In genomic region chr3R:22468829-22469487, dm6 we compare ENCODE assay signal across 5 fruit fly cellular contexts.
TF ChIP-seq lines count a peak whose summit lies in the region.

No protein-coding gene starts in this region.

- TF ChIP-seq CTCF in whole organism, embryonic (GFP tag; optimal IDR thresholded peaks at IDR 0.05; lab: Kevin White, UChicago), result no peak

TF ChIP-seq in whole organism, adult, 20 proteins besides CTCF, POLR2A, EP300 and RAD21 (continues in another document):
- peak; percentile 78 for TF ChIP-seq Hr96 (GFP tag; optimal IDR thresholded peaks at IDR 0.05; lab: Kevin White, UChicago)
- TF ChIP-seq pad (GFP tag; optimal IDR thresholded peaks at IDR 0.05; lab: Kevin White, UChicago), result peak; percentile 9
- no peak for TF ChIP-seq kay (GFP tag; lab: Kevin White, UChicago; ENCODE audit: borderline replicate concordance)
- peak; percentile 86 for TF ChIP-seq CG33017 (tag; optimal IDR thresholded peaks at IDR 0.05; lab: Kevin White, UChicago)
- TF ChIP-seq CG12768 (GFP tag; optimal IDR thresholded peaks at IDR 0.05; lab: Kevin White, UChicago), result peak; percentile 84
- no peak for TF ChIP-seq tj (GFP tag; optimal IDR thresholded peaks at IDR 0.05; lab: Kevin White, UChicago)
- no peak for TF ChIP-seq CG5204 (GFP tag; optimal IDR thresholded peaks at IDR 0.05; lab: Kevin White, UChicago)
- peak; percentile 55 for TF ChIP-seq cic (GFP tag; optimal IDR thresholded peaks at IDR 0.05; lab: Kevin White, UChicago)
- no peak for TF ChIP-seq ovo (GFP tag; optimal IDR thresholded peaks at IDR 0.05; lab: Kevin White, UChicago)
- no peak for TF ChIP-seq CG1620 (GFP tag; optimal IDR thresholded peaks at IDR 0.05; lab: Kevin White, UChicago)
- TF ChIP-seq CG11617 (GFP tag; optimal IDR thresholded peaks at IDR 0.05; lab: Kevin White, UChicago), result peak; percentile 0
- peak; percentile 77 for TF ChIP-seq CG7045 (GFP tag; optimal IDR thresholded peaks at IDR 0.05; lab: Kevin White, UChicago)
- peak; percentile 66 for TF ChIP-seq Clk (GFP tag; optimal IDR thresholded peaks at IDR 0.05; lab: Kevin White, UChicago)
- no peak for TF ChIP-seq bab1 (GFP tag; optimal IDR thresholded peaks at IDR 0.05; lab: Kevin White, UChicago)
- TF ChIP-seq CG14711 (tag; optimal IDR thresholded peaks at IDR 0.05; lab: Kevin White, UChicago), result peak; percentile 63
- peak; percentile 81 for TF ChIP-seq CG7101 (tag; optimal IDR thresholded peaks at IDR 0.05; lab: Kevin White, UChicago)
- TF ChIP-seq cnc (optimal IDR thresholded peaks at IDR 0.05; lab: Kevin White, UChicago), result no peak
- TF ChIP-seq Crg-1 (GFP tag; optimal IDR thresholded peaks at IDR 0.05; lab: Kevin White, UChicago), result no peak

TF ChIP-seq in whole organism, embryonic, 481 proteins besides CTCF, POLR2A, EP300 and RAD21 (continues in another document):
- TF ChIP-seq lmd (GFP tag; IDR thresholded peaks at IDR 0.05; lab: Robert Waterston, UW), result peak; percentile 86
- peak; percentile 88 for TF ChIP-seq CG11695 (GFP tag; IDR thresholded peaks at IDR 0.05; lab: Robert Waterston, UW)
- TF ChIP-seq CG7556 (GFP tag; optimal IDR thresholded peaks at IDR 0.05; lab: Kevin White, UChicago), result peak; percentile 91
- peak; percentile 85 for TF ChIP-seq pho (GFP tag; optimal IDR thresholded peaks at IDR 0.05; lab: Kevin White, UChicago)
- no peak for TF ChIP-seq Bgb (GFP tag; IDR thresholded peaks at IDR 0.05; lab: Robert Waterston, UW; ENCODE audit: partially characterized antibody)
- TF ChIP-seq Lpt (GFP tag; optimal IDR thresholded peaks at IDR 0.05; lab: Kevin White, UChicago), result no peak
- peak; percentile 87 for TF ChIP-seq fd3F (GFP tag; optimal IDR thresholded peaks at IDR 0.05; lab: Kevin White, UChicago)
- no peak for TF ChIP-seq CG2129 (GFP tag; IDR thresholded peaks at IDR 0.05; lab: Robert Waterston, UW; ENCODE audit: partially characterized antibody)
- TF ChIP-seq gem (tag; optimal IDR thresholded peaks at IDR 0.05; lab: Kevin White, UChicago), result peak; percentile 90
- peak; percentile 89 for TF ChIP-seq Oli (tag; optimal IDR thresholded peaks at IDR 0.05; lab: Kevin White, UChicago)
- TF ChIP-seq lov (optimal IDR thresholded peaks at IDR 0.05; lab: Kevin White, UChicago), result no peak
- TF ChIP-seq lov (GFP tag; IDR thresholded peaks at IDR 0.05; lab: Robert Waterston, UW), result no peak
- peak; percentile 70 for TF ChIP-seq luna (GFP tag; optimal IDR thresholded peaks at IDR 0.05; lab: Kevin White, UChicago)
- TF ChIP-seq stc (GFP tag; IDR thresholded peaks at IDR 0.05; lab: Robert Waterston, UW), result peak; percentile 78
- no peak for TF ChIP-seq tll (GFP tag; optimal IDR thresholded peaks at IDR 0.05; lab: Kevin White, UChicago)
- peak; percentile 73 for TF ChIP-seq gsb (GFP tag; IDR thresholded peaks at IDR 0.05; lab: Robert Waterston, UW)
- TF ChIP-seq CHES-1-like (GFP tag; optimal IDR thresholded peaks at IDR 0.05; lab: Kevin White, UChicago), result peak; percentile 89
- TF ChIP-seq hkb (optimal IDR thresholded peaks at IDR 0.05; lab: Kevin White, UChicago), result no peak
- TF ChIP-seq hkb (GFP tag; IDR thresholded peaks at IDR 0.05; lab: Robert Waterston, UW), result peak; percentile 91

TF ChIP-seq in whole organism, prepupa, 60 proteins besides CTCF, POLR2A, EP300 and RAD21 (continues in another document):
- TF ChIP-seq CG1621 (tag; optimal IDR thresholded peaks at IDR 0.05; lab: Kevin White, UChicago) (no peak), CG15336 (GFP tag; IDR thresholded peaks at IDR 0.05; lab: Robert Waterston, UW) (peak; percentile 76), vri (GFP tag; optimal IDR thresholded peaks at IDR 0.05; lab: Kevin White, UChicago) (no peak), CG4318 (GFP tag; optimal IDR thresholded peaks at IDR 0.05; lab: Kevin White, UChicago) (no peak), CG10631 (GFP tag; optimal IDR thresholded peaks at IDR 0.05; lab: Kevin White, UChicago) (peak; percentile 61), Lpt (GFP tag; optimal IDR thresholded peaks at IDR 0.05; lab: Kevin White, UChicago) (no peak), cyc (GFP tag; optimal IDR thresholded peaks at IDR 0.05; lab: Kevin White, UChicago) (peak; percentile 69), fd59A (GFP tag; optimal IDR thresholded peaks at IDR 0.05; lab: Kevin White, UChicago) (no peak), acj6 (GFP tag; optimal IDR thresholded peaks at IDR 0.05; lab: Kevin White, UChicago) (no peak), eg (GFP tag; IDR thresholded peaks at IDR 0.05; lab: Robert Waterston, UW) (peak; percentile 68; the same call in 2 of the 3 replicates), CG6276 (GFP tag; optimal IDR thresholded peaks at IDR 0.05; lab: Kevin White, UChicago) (no peak), CG7368 (GFP tag; optimal IDR thresholded peaks at IDR 0.05; lab: Kevin White, UChicago) (peak; percentile 66), fd85E (GFP tag; optimal IDR thresholded peaks at IDR 0.05; lab: Kevin White, UChicago) (no peak), svp (GFP tag; lab: Kevin White, UChicago) (peak; percentile 85), CG6854 (GFP tag; optimal IDR thresholded peaks at IDR 0.05; lab: Kevin White, UChicago) (no peak), Hr39 (GFP tag; optimal IDR thresholded peaks at IDR 0.05; lab: Kevin White, UChicago) (peak; percentile 63), Ets96B (tag; optimal IDR thresholded peaks at IDR 0.05; lab: Kevin White, UChicago) (peak; percentile 76), lz (GFP tag; optimal IDR thresholded peaks at IDR 0.05; lab: Kevin White, UChicago) (peak; percentile 72), CG31627 (GFP tag; optimal IDR thresholded peaks at IDR 0.05; lab: Kevin White, UChicago) (peak; percentile 69), CG6808 (GFP tag; optimal IDR thresholded peaks at IDR 0.05; lab: Kevin White, UChicago) (peak; percentile 57)

TF ChIP-seq in whole organism, pupa, 21 proteins besides CTCF, POLR2A, EP300 and RAD21:
- TF ChIP-seq CG32121 (GFP tag; IDR thresholded peaks at IDR 0.05; lab: Robert Waterston, UW) (peak; percentile 36; the same call in 1 of the 2 replicates), CG34367 (tag; optimal IDR thresholded peaks at IDR 0.05; lab: Kevin White, UChicago) (peak; percentile 55), CG8301 (tag; optimal IDR thresholded peaks at IDR 0.05; lab: Kevin White, UChicago) (no peak), Pif1B (GFP tag; optimal IDR thresholded peaks at IDR 0.05; lab: Kevin White, UChicago) (peak; percentile 47), CG10348 (GFP tag; IDR thresholded peaks at IDR 0.05; lab: Robert Waterston, UW) (no peak), fd96Ca (GFP tag; IDR thresholded peaks at IDR 0.05; lab: Robert Waterston, UW) (peak; percentile 77), CG14655 (GFP tag; optimal IDR thresholded peaks at IDR 0.05; lab: Kevin White, UChicago) (no peak), CG8159 (tag; optimal IDR thresholded peaks at IDR 0.05; lab: Kevin White, UChicago) (peak; percentile 78), CG12605 (GFP tag; IDR thresholded peaks at IDR 0.05; lab: Robert Waterston, UW) (peak; percentile 48; the same call in 1 of the 2 replicates), D1 (tag; optimal IDR thresholded peaks at IDR 0.05; lab: Kevin White, UChicago) (no peak), Snoo (tag; optimal IDR thresholded peaks at IDR 0.05; lab: Kevin White, UChicago) (no peak), Ets98B (GFP tag; IDR thresholded peaks at IDR 0.05; lab: Robert Waterston, UW) (peak; percentile 60), rn (GFP tag; IDR thresholded peaks at IDR 0.05; lab: Robert Waterston, UW) (no peak), CG9948 (tag; optimal IDR thresholded peaks at IDR 0.05; lab: Kevin White, UChicago) (peak; percentile 65), CG15710 (tag; optimal IDR thresholded peaks at IDR 0.05; lab: Kevin White, UChicago) (peak; percentile 71), Pif1A (GFP tag; optimal IDR thresholded peaks at IDR 0.05; lab: Kevin White, UChicago) (no peak), CG4496 (GFP tag; IDR thresholded peaks at IDR 0.05; lab: Robert Waterston, UW) (peak; percentile 77)

TF ChIP-seq in whole organism, wandering third instar larva, 38 proteins besides CTCF, POLR2A, EP300 and RAD21:
- TF ChIP-seq Hr83 (GFP tag; optimal IDR thresholded peaks at IDR 0.05; lab: Kevin White, UChicago; ENCODE audit: poor library complexity, severe bottlenecking) (no peak), h (GFP tag; optimal IDR thresholded peaks at IDR 0.05; lab: Kevin White, UChicago) (peak; percentile 74), dl (GFP tag; optimal IDR thresholded peaks at IDR 0.05; lab: Kevin White, UChicago; ENCODE audit: insufficient read depth in 1 of 2, partially characterized antibody in 2 of 2) (no peak), rgr (GFP tag; optimal IDR thresholded peaks at IDR 0.05; lab: Kevin White, UChicago) (peak; percentile 59), woc (GFP tag; optimal IDR thresholded peaks at IDR 0.05; lab: Kevin White, UChicago) (peak; percentile 21), Sp1 (GFP tag; optimal IDR thresholded peaks at IDR 0.05; lab: Kevin White, UChicago) (peak; percentile 57), Rel (GFP tag; optimal IDR thresholded peaks at IDR 0.05; lab: Kevin White, UChicago) (no peak), Rel (tag; optimal IDR thresholded peaks at IDR 0.05; lab: Kevin White, UChicago) (no peak), foxo (GFP tag; optimal IDR thresholded peaks at IDR 0.05; lab: Kevin White, UChicago) (peak in 1 of 2 experiments; percentile 74), Dfd (GFP tag; optimal IDR thresholded peaks at IDR 0.05; lab: Kevin White, UChicago) (no peak), CG32264 (GFP tag; optimal IDR thresholded peaks at IDR 0.05; lab: Kevin White, UChicago) (peak; percentile 6), ey (GFP tag; optimal IDR thresholded peaks at IDR 0.05; lab: Kevin White, UChicago) (peak; percentile 78), HLH106 (tag; optimal IDR thresholded peaks at IDR 0.05; lab: Kevin White, UChicago) (peak; percentile 67), pan (optimal IDR thresholded peaks at IDR 0.05; lab: Kevin White, UChicago) (no peak), Hnf4 (GFP tag; optimal IDR thresholded peaks at IDR 0.05; lab: Kevin White, UChicago) (no peak), Jra (GFP tag; optimal IDR thresholded peaks at IDR 0.05; lab: Kevin White, UChicago) (no peak), GATAd (GFP tag; optimal IDR thresholded peaks at IDR 0.05; lab: Kevin White, UChicago) (no peak), br (GFP tag; optimal IDR thresholded peaks at IDR 0.05; lab: Kevin White, UChicago) (peak; percentile 74), sv (GFP tag; optimal IDR thresholded peaks at IDR 0.05; lab: Kevin White, UChicago) (peak; percentile 69), OdsH (GFP tag; optimal IDR thresholded peaks at IDR 0.05; lab: Kevin White, UChicago) (peak; percentile 43), usp (GFP tag; optimal IDR thresholded peaks at IDR 0.05; lab: Kevin White, UChicago) (no peak), brk (GFP tag; optimal IDR thresholded peaks at IDR 0.05; lab: Kevin White, UChicago) (no peak), dmrt93B (GFP tag; optimal IDR thresholded peaks at IDR 0.05; lab: Kevin White, UChicago) (no peak), fru (GFP tag; optimal IDR thresholded peaks at IDR 0.05; lab: Kevin White, UChicago) (peak; percentile 79)
TF ChIP-seq in whole organism, wandering third instar larva: peak in this region for 12.
